Worm (Caenorhabditis elegans): ENCODE results near the gene nhr-136.

DNA sequence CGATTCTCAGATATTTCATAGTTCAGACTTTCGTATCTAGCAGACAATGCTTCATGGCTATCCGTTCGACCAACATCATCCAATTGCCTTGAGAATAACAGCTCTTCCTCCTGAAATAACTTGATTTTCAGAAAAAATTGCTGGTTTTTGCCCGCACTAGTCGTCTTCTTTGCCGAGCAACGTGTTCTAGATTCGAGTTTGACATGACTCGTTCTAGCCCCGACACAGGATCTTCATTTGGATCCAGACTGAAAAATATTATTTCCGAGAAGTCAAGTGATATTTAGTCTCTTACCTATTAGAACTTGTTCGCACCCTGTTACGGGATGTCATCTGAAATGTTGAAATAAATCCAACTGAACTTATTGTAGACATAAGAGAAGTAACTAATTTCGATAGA, 43.9 kb upstream of the nhr-136 start, which contains the start of gene clh-6:
- no peak for TF ChIP-seq him-1 (tag; optimal IDR thresholded peaks at IDR 0.05)
- no peak for TF ChIP-seq dao-5 (tag; optimal IDR thresholded peaks at IDR 0.05)
